Fruit fly (Drosophila melanogaster): ENCODE data around the gene colt.
A peak's percentile ranks its signal among the peaks of the same experiment; 100 is the strongest.

The colt gene

dm6 chr2L:2751904-2752459 is 17.9 kb downstream of the colt start, which contains the start of gene Bacc (continued):
- TF ChIP-seq CG16779 (GFP tag; IDR thresholded peaks at IDR 0.05) (no peak), CG9609 (GFP tag; optimal IDR thresholded peaks at IDR 0.05) (peak; percentile 93), CG1603 (tag; optimal IDR thresholded peaks at IDR 0.05) (peak; percentile 64), CG4404 (GFP tag; IDR thresholded peaks at IDR 0.05) (no peak), Ravus (GFP tag; IDR thresholded peaks at IDR 0.05) (no peak), CG33213 (GFP tag; optimal IDR thresholded peaks at IDR 0.05) (peak; percentile 55), Six4 (GFP tag; optimal IDR thresholded peaks at IDR 0.05) (peak; percentile 73), Hmr (GFP tag; optimal IDR thresholded peaks at IDR 0.05) (peak; percentile 94), CG18476 (GFP tag; optimal IDR thresholded peaks at IDR 0.05) (peak; percentile 80), chif (GFP tag; optimal IDR thresholded peaks at IDR 0.05) (peak; percentile 76 to 87), Atf-2 (GFP tag; optimal IDR thresholded peaks at IDR 0.05) (peak; percentile 91), ara (GFP tag; IDR thresholded peaks at IDR 0.05) (no peak), CG3163 (GFP tag; optimal IDR thresholded peaks at IDR 0.05) (peak; percentile 67), tll (GFP tag; optimal IDR thresholded peaks at IDR 0.05) (no peak), chm (GFP tag; IDR thresholded peaks at IDR 0.05) (no peak), p53 (GFP tag; optimal IDR thresholded peaks at IDR 0.05) (peak; percentile 34), esg (GFP tag; conservative IDR thresholded peaks at IDR 0.05) (no peak), Ptx1 (GFP tag; IDR thresholded peaks at IDR 0.05) (no peak), CG11560 (tag; IDR thresholded peaks at IDR 0.05) (no peak), CG6765 (GFP tag; optimal IDR thresholded peaks at IDR 0.05) (peak; percentile 73), D19B (GFP tag; optimal IDR thresholded peaks at IDR 0.05) (peak; percentile 40), CG10321 (GFP tag; IDR thresholded peaks at IDR 0.05) (no peak), CG12299 (tag; optimal IDR thresholded peaks at IDR 0.05) (peak; percentile 86), NFAT (GFP tag; IDR thresholded peaks at IDR 0.05) (no peak), ind (GFP tag; optimal IDR thresholded peaks at IDR 0.05) (peak; percentile 89), CG5180 (GFP tag; optimal IDR thresholded peaks at IDR 0.05) (peak; percentile 61), CG17568 (GFP tag; optimal IDR thresholded peaks at IDR 0.05) (peak; percentile 83), NfI (GFP tag; optimal IDR thresholded peaks at IDR 0.05) (peak; percentile 83), CG1647 (GFP tag; optimal IDR thresholded peaks at IDR 0.05) (peak; percentile 72), sd (tag; optimal IDR thresholded peaks at IDR 0.05) (peak; percentile 28), CG8281 (tag; optimal IDR thresholded peaks at IDR 0.05) (peak; percentile 68), dati (GFP tag; IDR thresholded peaks at IDR 0.05) (no peak), CG1602 (GFP tag; optimal IDR thresholded peaks at IDR 0.05) (peak; percentile 67), tna (GFP tag; IDR thresholded peaks at IDR 0.05; ENCODE audit: partially characterized antibody) (no peak), gro (GFP tag; optimal IDR thresholded peaks at IDR 0.05) (peak; percentile 89), CG31224 (GFP tag; IDR thresholded peaks at IDR 0.05) (no peak), Meics (GFP tag; optimal IDR thresholded peaks at IDR 0.05) (peak; percentile 94), NK7.1 (GFP tag; optimal IDR thresholded peaks at IDR 0.05) (peak; percentile 87), org-1 (GFP tag; optimal IDR thresholded peaks at IDR 0.05) (peak; percentile 92), kah (GFP tag; optimal IDR thresholded peaks at IDR 0.05) (peak; percentile 73), croc (GFP tag; conservative IDR thresholded peaks at IDR 0.05) (peak; percentile 38; the same call in 2 of the 3 replicates), CG16863 (GFP tag; optimal IDR thresholded peaks at IDR 0.05) (peak; percentile 83), CG10565 (GFP tag; optimal IDR thresholded peaks at IDR 0.05) (peak; percentile 65), Dek (tag; optimal IDR thresholded peaks at IDR 0.05) (peak; percentile 77), zen2 (GFP tag; IDR thresholded peaks at IDR 0.05; ENCODE audit: partially characterized antibody) (no peak), Hsf (GFP tag; optimal IDR thresholded peaks at IDR 0.05) (peak; percentile 89), jumu (GFP tag; optimal IDR thresholded peaks at IDR 0.05) (no peak), fd3F (GFP tag; optimal IDR thresholded peaks at IDR 0.05) (peak; percentile 82), mam (GFP tag; optimal IDR thresholded peaks at IDR 0.05) (peak; percentile 87), CG8290 (GFP tag; optimal IDR thresholded peaks at IDR 0.05) (peak; percentile 28), CG8290 (tag; optimal IDR thresholded peaks at IDR 0.05) (peak in 1 of 2 experiments; percentile 82)
